Fruit fly (Drosophila melanogaster): ENCODE results near the gene CG3407.

The CG3407 gene

dm6 chr2L:3844898-3845713 is 31.9 kb upstream of the CG3407 start (continued):
- TF ChIP-seq dimm (GFP tag; IDR thresholded peaks at IDR 0.05) (no peak), hbn (GFP tag; IDR thresholded peaks at IDR 0.05; ENCODE audit: partially characterized antibody) (no peak), CG17829 (tag; optimal IDR thresholded peaks at IDR 0.05) (peak; percentile 42), HLH3B (GFP tag; IDR thresholded peaks at IDR 0.05) (no peak), az2 (GFP tag; optimal IDR thresholded peaks at IDR 0.05) (peak; percentile 8), Kr (GFP tag; optimal IDR thresholded peaks at IDR 0.05) (no peak), ham (GFP tag; IDR thresholded peaks at IDR 0.05) (no peak), Meics (GFP tag; optimal IDR thresholded peaks at IDR 0.05) (no peak), danr (GFP tag; IDR thresholded peaks at IDR 0.05) (no peak), CG11695 (GFP tag; IDR thresholded peaks at IDR 0.05) (no peak), CG16779 (GFP tag; IDR thresholded peaks at IDR 0.05) (no peak), maf-S (GFP tag; optimal IDR thresholded peaks at IDR 0.05) (no peak), h (optimal IDR thresholded peaks at IDR 0.05) (no peak), Sry-δ (GFP tag; optimal IDR thresholded peaks at IDR 0.05) (no peak), cato (GFP tag; optimal IDR thresholded peaks at IDR 0.05; ENCODE audit: borderline replicate concordance) (no peak), crc (GFP tag; optimal IDR thresholded peaks at IDR 0.05) (no peak), ATbp (GFP tag; optimal IDR thresholded peaks at IDR 0.05) (no peak), chm (GFP tag; IDR thresholded peaks at IDR 0.05) (no peak), dmrt99B (tag; optimal IDR thresholded peaks at IDR 0.05) (peak; percentile 18), CG5180 (GFP tag; optimal IDR thresholded peaks at IDR 0.05) (no peak), CG10147 (GFP tag; optimal IDR thresholded peaks at IDR 0.05) (no peak), Ada2b (GFP tag; IDR thresholded peaks at IDR 0.05) (no peak), Adf1 (GFP tag; IDR thresholded peaks at IDR 0.05) (no peak), CG8478 (optimal IDR thresholded peaks at IDR 0.05) (no peak), CG14441 (GFP tag; IDR thresholded peaks at IDR 0.05) (no peak), CG12236 (GFP tag; optimal IDR thresholded peaks at IDR 0.05) (no peak), Blimp-1 (GFP tag; optimal IDR thresholded peaks at IDR 0.05) (peak; percentile 32), CG16863 (GFP tag; optimal IDR thresholded peaks at IDR 0.05) (no peak), gro (GFP tag; optimal IDR thresholded peaks at IDR 0.05) (no peak), CG3847 (GFP tag; IDR thresholded peaks at IDR 0.05) (no peak), ranshi (GFP tag; IDR thresholded peaks at IDR 0.05) (no peak), klu (GFP tag; IDR thresholded peaks at IDR 0.05) (no peak), corto (GFP tag; optimal IDR thresholded peaks at IDR 0.05) (no peak), CG4707 (GFP tag; optimal IDR thresholded peaks at IDR 0.05) (no peak), Lhr (GFP tag; optimal IDR thresholded peaks at IDR 0.05) (no peak), Asciz (GFP tag; optimal IDR thresholded peaks at IDR 0.05) (no peak), Mad (GFP tag; optimal IDR thresholded peaks at IDR 0.05) (no peak), z (GFP tag; IDR thresholded peaks at IDR 0.05) (no peak), dysf (GFP tag; IDR thresholded peaks at IDR 0.05) (no peak), CG8359 (GFP tag; optimal IDR thresholded peaks at IDR 0.05; ENCODE audit: borderline replicate concordance) (no peak), ash1 (GFP tag; optimal IDR thresholded peaks at IDR 0.05) (no peak), CG9876 (GFP tag; optimal IDR thresholded peaks at IDR 0.05) (no peak), CG10267 (tag; optimal IDR thresholded peaks at IDR 0.05) (peak; percentile 46), gt (GFP tag; IDR thresholded peaks at IDR 0.05) (no peak), stc (GFP tag; IDR thresholded peaks at IDR 0.05) (no peak), tll (GFP tag; optimal IDR thresholded peaks at IDR 0.05) (no peak), Atf3 (GFP tag; optimal IDR thresholded peaks at IDR 0.05) (no peak), B-H2 (GFP tag; optimal IDR thresholded peaks at IDR 0.05) (no peak), CG7839 (tag; optimal IDR thresholded peaks at IDR 0.05) (peak; percentile 31), CG11398 (GFP tag; optimal IDR thresholded peaks at IDR 0.05) (no peak), CG4730 (GFP tag; IDR thresholded peaks at IDR 0.05) (no peak)

All from whole organism, embryonic.